Worm (Caenorhabditis elegans): ENCODE results near the gene cdk-1.

cdk-1 gene

ce11 chrIII:9766175-9766574, 18.9 kb downstream of the cdk-1 start, which contains the start of gene cbp-1:
Gene cbp-1 (plus strand): TSS chrIII:9766509.
- TF ChIP-seq egl-5 (tag; optimal IDR thresholded peaks at IDR 0.05) = peak; percentile 44
- TF ChIP-seq nfya-1 (tag; optimal IDR thresholded peaks at IDR 0.05; ENCODE audit: insufficient read depth) = peak; percentile 69
- TF ChIP-seq nhr-12 (tag; optimal IDR thresholded peaks at IDR 0.05) = no peak
- no peak for TF ChIP-seq skn-1 (tag; optimal IDR thresholded peaks at IDR 0.05)
- peak; percentile 73 for TF ChIP-seq pha-4 (tag; optimal IDR thresholded peaks at IDR 0.05)
- no peak for TF ChIP-seq egl-27 (tag; optimal IDR thresholded peaks at IDR 0.05)
- TF ChIP-seq hmg-11 (tag; optimal IDR thresholded peaks at IDR 0.05) = peak; percentile 18
- TF ChIP-seq unc-39 (tag; optimal IDR thresholded peaks at IDR 0.05) = no peak
- TF ChIP-seq nhr-23 (tag; optimal IDR thresholded peaks at IDR 0.05) = peak; percentile 57
- no peak for TF ChIP-seq lin-15B (tag; optimal IDR thresholded peaks at IDR 0.05)
- peak; percentile 53 for TF ChIP-seq lin-39 (tag; optimal IDR thresholded peaks at IDR 0.05)
- TF ChIP-seq nhr-25 (tag; optimal IDR thresholded peaks at IDR 0.05) = peak; percentile 51
- peak; percentile 48 for TF ChIP-seq daf-12 (tag; optimal IDR thresholded peaks at IDR 0.05)
- no peak for TF ChIP-seq lsy-12 (tag; optimal IDR thresholded peaks at IDR 0.05)
- TF ChIP-seq ceh-82 (tag; optimal IDR thresholded peaks at IDR 0.05) = no peak
- no peak for TF ChIP-seq elt-1 (tag; optimal IDR thresholded peaks at IDR 0.05)
- TF ChIP-seq sea-2 (GFP tag; optimal IDR thresholded peaks at IDR 0.05) = no peak
- peak; percentile 83 for TF ChIP-seq ceh-28 (tag; optimal IDR thresholded peaks at IDR 0.05)

DNA sequence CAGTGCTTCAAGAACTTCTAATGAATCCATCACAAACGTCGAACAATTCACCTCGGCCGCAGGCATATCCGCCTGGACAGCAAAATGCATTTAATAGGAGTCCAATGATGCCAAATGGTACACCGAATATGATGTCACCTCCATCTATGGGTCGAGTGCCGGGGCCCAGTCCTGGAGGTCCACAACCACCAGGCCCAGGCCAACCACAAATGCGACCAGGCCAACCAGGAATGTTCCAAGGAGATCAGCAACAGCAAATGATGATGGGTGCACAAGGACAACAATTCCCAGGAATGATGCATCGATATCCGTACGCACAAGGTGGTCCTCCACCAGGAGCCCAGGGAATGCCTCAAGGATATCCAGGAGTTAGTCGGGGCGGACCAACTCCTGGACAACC, 19.8 kb downstream of the cdk-1 start:
- TF ChIP-seq ZK546.5 (tag; optimal IDR thresholded peaks at IDR 0.05) = no peak
- no peak for TF ChIP-seq eor-1 (tag; optimal IDR thresholded peaks at IDR 0.05)
- no peak for TF ChIP-seq lin-39 (tag; optimal IDR thresholded peaks at IDR 0.05)
- no peak for TF ChIP-seq daf-12 (tag; optimal IDR thresholded peaks at IDR 0.05)
- TF ChIP-seq nhr-67 (tag; optimal IDR thresholded peaks at IDR 0.05) = no peak
- TF ChIP-seq nhr-25 (tag; optimal IDR thresholded peaks at IDR 0.05) = no peak
- no peak for TF ChIP-seq lsy-12 (tag; optimal IDR thresholded peaks at IDR 0.05)
- TF ChIP-seq ceh-9 (tag; optimal IDR thresholded peaks at IDR 0.05) = no peak
- TF ChIP-seq mdl-1 (tag; optimal IDR thresholded peaks at IDR 0.05) = no peak
- TF ChIP-seq jun-1 (tag; optimal IDR thresholded peaks at IDR 0.05) = no peak
- no peak for TF ChIP-seq fkh-2 (tag; optimal IDR thresholded peaks at IDR 0.05)
- no peak for TF ChIP-seq skn-1 (tag; optimal IDR thresholded peaks at IDR 0.05)
- no peak for TF ChIP-seq elt-2 (tag; optimal IDR thresholded peaks at IDR 0.05)
- no peak for TF ChIP-seq nhr-12 (tag; optimal IDR thresholded peaks at IDR 0.05)
- TF ChIP-seq ama-1 (optimal IDR thresholded peaks at IDR 0.05) = no peak
- TF ChIP-seq pha-4 (tag; optimal IDR thresholded peaks at IDR 0.05) = no peak
- TF ChIP-seq nhr-23 (tag; optimal IDR thresholded peaks at IDR 0.05) = no peak
- TF ChIP-seq R02D3.7 (tag; optimal IDR thresholded peaks at IDR 0.05) = no peak
- no peak for TF ChIP-seq mml-1 (tag; optimal IDR thresholded peaks at IDR 0.05)
- no peak for TF ChIP-seq fos-1 (tag; optimal IDR thresholded peaks at IDR 0.05)

- TF ChIP-seq elt-1 (tag; optimal IDR thresholded peaks at IDR 0.05) (no peak), lsy-12 (tag; optimal IDR thresholded peaks at IDR 0.05) (no peak), nhr-28 (tag; optimal IDR thresholded peaks at IDR 0.05) (no peak), nhr-43 (tag; optimal IDR thresholded peaks at IDR 0.05; ENCODE audit: poor library complexity, severe bottlenecking) (no peak), egl-27 (tag; optimal IDR thresholded peaks at IDR 0.05) (no peak), zag-1 (tag; optimal IDR thresholded peaks at IDR 0.05) (no peak), ztf-11 (tag; optimal IDR thresholded peaks at IDR 0.05) (no peak), ztf-4 (tag; optimal IDR thresholded peaks at IDR 0.05) (no peak), sea-2 (GFP tag; optimal IDR thresholded peaks at IDR 0.05) (no peak), ceh-82 (tag; optimal IDR thresholded peaks at IDR 0.05) (no peak), aly-2 (tag; optimal IDR thresholded peaks at IDR 0.05) (no peak), ceh-16 (tag; optimal IDR thresholded peaks at IDR 0.05) (no peak), nhr-237 (tag; optimal IDR thresholded peaks at IDR 0.05) (no peak), unc-39 (tag; optimal IDR thresholded peaks at IDR 0.05) (no peak), ceh-9 (tag; optimal IDR thresholded peaks at IDR 0.05) (no peak)
Observed at ce11 chrIII:9768023-9768422, 20.8 kb downstream of the cdk-1 start.

ce11 chrIII:9770590-9770989, 23.3 kb downstream of the cdk-1 start:
- TF ChIP-seq nhr-23 (tag; optimal IDR thresholded peaks at IDR 0.05) = no peak
- no peak for TF ChIP-seq ceh-9 (tag; optimal IDR thresholded peaks at IDR 0.05)
- TF ChIP-seq nhr-77 (tag; optimal IDR thresholded peaks at IDR 0.05) = no peak
- no peak for TF ChIP-seq ceh-28 (tag; optimal IDR thresholded peaks at IDR 0.05)
- TF ChIP-seq pqm-1 (tag; optimal IDR thresholded peaks at IDR 0.05) = no peak
- no peak for TF ChIP-seq mdl-1 (tag; optimal IDR thresholded peaks at IDR 0.05)
- TF ChIP-seq fkh-10 (GFP tag; optimal IDR thresholded peaks at IDR 0.05) = no peak
- TF ChIP-seq ama-1 (optimal IDR thresholded peaks at IDR 0.05) = no peak
- no peak for TF ChIP-seq pha-4 (tag; optimal IDR thresholded peaks at IDR 0.05)
- TF ChIP-seq nhr-76 (tag; optimal IDR thresholded peaks at IDR 0.05) = no peak
- TF ChIP-seq egl-27 (tag; optimal IDR thresholded peaks at IDR 0.05) = no peak
- no peak for TF ChIP-seq nhr-43 (tag; optimal IDR thresholded peaks at IDR 0.05; ENCODE audit: poor library complexity, severe bottlenecking)
- no peak for TF ChIP-seq nhr-12 (tag; optimal IDR thresholded peaks at IDR 0.05)
- TF ChIP-seq lsy-12 (tag; optimal IDR thresholded peaks at IDR 0.05) = no peak
- TF ChIP-seq nhr-67 (tag; optimal IDR thresholded peaks at IDR 0.05) = no peak
- TF ChIP-seq ztf-4 (tag; optimal IDR thresholded peaks at IDR 0.05) = no peak
- TF ChIP-seq ztf-11 (tag; optimal IDR thresholded peaks at IDR 0.05) = no peak
- TF ChIP-seq ceh-16 (tag; optimal IDR thresholded peaks at IDR 0.05) = no peak
